Worm (Caenorhabditis elegans) whole organism, L4/young adult: ENCODE data around the gene T28H10.1.

Source experiments
- W03F9.2 ChIP-seq: fragments of 150-350 bp; optimal IDR thresholded peaks from 2 replicates; lab custom pipeline; 2014; ENCODE audit warnings: missing biosample characterization, missing genetic modification characterization
- dao-5 ChIP-seq: sonication (generic microtip); optimal IDR thresholded peaks from 2 replicates; lab custom pipeline; 2016; ENCODE audit warnings: missing genotype, missing genetic modification characterization, moderate library complexity, missing compliant biosample characterization

DNA sequence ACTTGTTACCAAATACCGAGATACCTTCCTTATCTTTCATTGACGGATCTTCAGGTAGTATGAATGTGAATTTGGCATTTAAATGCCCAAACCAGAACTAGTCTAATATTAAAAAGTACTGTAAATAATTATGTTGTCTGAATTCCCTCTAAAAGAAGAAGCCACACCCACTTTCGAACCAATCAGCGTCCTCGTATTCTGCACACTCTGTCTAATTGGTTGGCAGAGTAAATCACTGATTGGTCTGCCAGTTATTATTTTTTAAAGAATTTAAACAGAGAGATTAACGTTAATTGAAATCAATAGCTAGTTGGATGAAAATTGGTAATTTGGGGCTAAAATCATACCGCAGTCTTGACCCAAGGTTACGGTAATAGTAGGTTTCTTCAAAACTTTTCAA, 2.1 kb downstream of the T28H10.1 start:
- TF ChIP-seq dao-5 = no peak
- no peak for TF ChIP-seq W03F9.2 (tag; lab: Kevin White, UChicago)
